Fruit fly (Drosophila melanogaster) S2 (cell line): ENCODE measurements around the gene CG34148.

Experiments
- CG8478 ChIP-seq: fragments of >200 bp; optimal IDR thresholded peaks from 2 replicates; lab custom pipeline; 2018
- CTCF ChIP-seq, 2 experiments: fragments of >200 bp; optimal IDR thresholded peaks; 2 replicates each; lab custom pipeline; 2018

DNA sequence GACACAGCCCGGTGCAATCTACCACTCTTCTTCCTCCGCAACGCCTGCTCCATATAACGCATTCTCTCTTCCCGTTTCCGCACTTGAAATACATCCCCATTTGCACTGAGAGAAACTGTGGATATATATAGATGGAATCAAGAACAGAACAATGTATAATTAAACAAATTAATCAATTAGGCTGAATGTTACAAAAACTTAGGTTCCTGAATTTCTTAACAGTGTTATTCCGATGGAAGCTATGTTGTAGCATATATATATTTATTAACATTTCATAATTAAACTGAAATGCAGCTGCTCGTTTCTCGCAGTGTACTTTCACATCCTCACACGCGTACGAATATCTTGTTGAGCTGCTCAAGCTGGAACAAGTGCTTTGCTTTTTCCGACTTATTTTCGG lies 19.0 kb downstream of the CG34148 start:
- TF ChIP-seq CG8478 (lab: Kevin White, UChicago) (no peak), CTCF (optimal IDR thresholded peaks at IDR 0.05; lab: Kevin White, UChicago) (no peak)
